Worm (Caenorhabditis elegans): ENCODE data around the gene irld-66.

DNA sequence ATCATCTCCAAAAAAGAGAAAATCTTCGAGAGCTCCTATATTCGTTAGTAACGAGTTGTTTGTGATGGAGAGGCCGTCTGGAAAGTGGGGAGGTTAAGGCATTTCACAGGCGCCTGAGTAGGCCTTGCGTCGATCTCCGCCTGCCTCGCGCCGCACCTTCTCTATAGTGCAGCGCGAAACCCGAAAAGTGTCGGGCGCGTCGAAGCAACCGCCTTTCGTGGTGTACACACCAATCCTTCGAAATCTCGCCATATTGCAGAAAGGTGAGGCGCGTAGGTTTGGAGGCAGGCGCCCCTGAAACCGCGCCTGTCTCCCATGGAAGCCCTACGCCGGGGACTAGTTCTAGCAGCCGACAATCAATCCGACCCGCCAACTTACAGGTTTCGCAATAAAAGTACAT is 10.8 kb downstream of the irld-66 start:
- TF ChIP-seq Y53G8AR.9 (GFP tag; conservative IDR thresholded peaks at IDR 0.05) (no peak), madf-6 (GFP tag; IDR thresholded peaks at IDR 0.05) (no peak), pbrm-1 (GFP tag; IDR thresholded peaks at IDR 0.05) (no peak), K11D2.4 (GFP tag; IDR thresholded peaks at IDR 0.05) (no peak), pha-4 (tag; optimal IDR thresholded peaks at IDR 0.05) (no peak), nhr-80 (tag; optimal IDR thresholded peaks at IDR 0.05) (no peak)

Data from whole organism, young adult.